Fruit fly (Drosophila melanogaster) whole organism, embryonic: ENCODE results near the gene Kal1.
A peak's percentile ranks its signal among the peaks of the same experiment; 100 is the strongest.

Experiments
- Adf1 ChIP-seq: fragments of 200-800 bp; sonication (Bioruptor generic); IDR thresholded peaks from 2 replicates; pipeline ENCODE4 v1.3.6; 2022; ENCODE audit warnings: missing biosample characterization, missing genetic modification characterization
- Antp ChIP-seq: fragments of 200-800 bp; sonication (Bioruptor generic); optimal IDR thresholded peaks from 3 replicates; lab custom pipeline; 2016; ENCODE audit warnings: missing biosample characterization, missing genetic modification characterization
- Atf3 ChIP-seq: fragments of 200-800 bp; sonication (Bioruptor generic); optimal IDR thresholded peaks from 3 replicates; lab custom pipeline; 2016; ENCODE audit warnings: missing biosample characterization, missing genetic modification characterization
- Bdp1 ChIP-seq: fragments of 200-800 bp; sonication (Bioruptor generic); optimal IDR thresholded peaks from 3 replicates; lab custom pipeline; 2016; ENCODE audit warnings: missing biosample characterization, missing genetic modification characterization
- CG11093 ChIP-seq: fragments of 200-800 bp; sonication (Bioruptor generic); IDR thresholded peaks from 3 replicates; pipeline ENCODE4 v1.3.6; 2022; ENCODE audit warnings: missing biosample characterization, missing genetic modification characterization
- CG13123 ChIP-seq: fragments of 200-800 bp; sonication (Bioruptor generic); optimal IDR thresholded peaks from 2 replicates; lab custom pipeline; 2016; ENCODE audit warnings: missing biosample characterization, missing genetic modification characterization
- CG13296 ChIP-seq: fragments of 200-800 bp; sonication (Bioruptor generic); optimal IDR thresholded peaks from 3 replicates; lab custom pipeline; 2018; ENCODE audit warnings: missing biosample characterization, mild to moderate bottlenecking, missing genetic modification characterization
- CG15479 ChIP-seq: fragments of 200-800 bp; sonication (Bioruptor generic); optimal IDR thresholded peaks from 3 replicates; lab custom pipeline; 2019; ENCODE audit warnings: missing biosample characterization, mild to moderate bottlenecking, missing genetic modification characterization, moderate library complexity
- CG17361 ChIP-seq: fragments of 200-800 bp; sonication (Bioruptor generic); IDR thresholded peaks from 3 replicates; pipeline ENCODE4 v1.3.6; 2022; ENCODE audit warnings: missing biosample characterization, missing genetic modification characterization
- CG2120 ChIP-seq: fragments of 200-800 bp; sonication (Bioruptor generic); optimal IDR thresholded peaks from 3 replicates; lab custom pipeline; 2016; ENCODE audit warnings: missing biosample characterization, missing genetic modification characterization
- CG2129 ChIP-seq: fragments of 200-800 bp; sonication (Bioruptor generic); IDR thresholded peaks from 2 replicates; pipeline ENCODE4 v1.3.6; 2022; ENCODE audit warnings: missing biosample characterization, missing genetic modification characterization; ENCODE audit not compliant: partially characterized antibody
- CG33213 ChIP-seq: fragments of 200-800 bp; sonication (Bioruptor generic); optimal IDR thresholded peaks from 3 replicates; lab custom pipeline; 2016; ENCODE audit warnings: missing biosample characterization, missing genetic modification characterization
- CG5245 ChIP-seq: fragments of 200-800 bp; sonication (Bioruptor generic); optimal IDR thresholded peaks from 3 replicates; lab custom pipeline; 2016; ENCODE audit warnings: missing biosample characterization, missing genetic modification characterization
- CG6254 ChIP-seq: fragments of 200-800 bp; sonication (Bioruptor generic); optimal IDR thresholded peaks from 3 replicates; lab custom pipeline; 2017; ENCODE audit warnings: mild to moderate bottlenecking, missing biosample characterization, missing genetic modification reagents, missing genetic modification characterization
- CG7987 ChIP-seq: fragments of 200-800 bp; sonication (Bioruptor generic); optimal IDR thresholded peaks from 2 replicates; lab custom pipeline; 2018; ENCODE audit warnings: missing biosample characterization, mild to moderate bottlenecking, missing genetic modification characterization, moderate library complexity
- CG9215 ChIP-seq: fragments of 200-800 bp; sonication (Bioruptor generic); IDR thresholded peaks from 2 replicates; pipeline ENCODE4 v1.3.6; 2022; ENCODE audit warnings: missing biosample characterization, missing genetic modification characterization
- CkIIα-i1 ChIP-seq: fragments of 200-800 bp; sonication (Bioruptor generic); IDR thresholded peaks from 2 replicates; pipeline ENCODE4 v1.3.6; 2022; ENCODE audit warnings: missing biosample characterization, missing genetic modification characterization
- Elba2 ChIP-seq: fragments of 200-800 bp; sonication (Bioruptor generic); optimal IDR thresholded peaks from 3 replicates; lab custom pipeline; 2016; ENCODE audit warnings: missing biosample characterization, missing genetic modification characterization
- Ets65A ChIP-seq: fragments of 200-800 bp; sonication (Bioruptor generic); peaks from one replicate; lab custom pipeline; 2016; ENCODE audit warnings: missing biosample characterization, missing genetic modification characterization
- Gsc ChIP-seq: fragments of 200-800 bp; sonication (Bioruptor generic); IDR thresholded peaks from 2 replicates; pipeline ENCODE4 v1.3.6; 2022; ENCODE audit warnings: missing biosample characterization, missing genetic modification characterization
- HLHmδ ChIP-seq: fragments of 200-800 bp; sonication (Bioruptor generic); optimal IDR thresholded peaks from 2 replicates; lab custom pipeline; 2018; ENCODE audit warnings: missing biosample characterization, mild to moderate bottlenecking, missing genetic modification characterization, moderate library complexity
- HmgZ ChIP-seq: fragments of 200-800 bp; sonication (Bioruptor generic); optimal IDR thresholded peaks from 2 replicates; lab custom pipeline; 2018; ENCODE audit warnings: missing biosample characterization, mild to moderate bottlenecking, missing genetic modification characterization
- Hsf ChIP-seq: fragments of 200-800 bp; sonication (Bioruptor generic); optimal IDR thresholded peaks from 3 replicates; lab custom pipeline; 2016; ENCODE audit warnings: missing biosample characterization, missing genetic modification characterization
- MTF-1 ChIP-seq: fragments of 200-800 bp; sonication (Bioruptor generic); optimal IDR thresholded peaks from 2 replicates; lab custom pipeline; 2018; ENCODE audit warnings: missing biosample characterization, mild to moderate bottlenecking, missing genetic modification characterization, borderline replicate concordance
- Mad ChIP-seq: fragments of 200-800 bp; sonication (Bioruptor generic); optimal IDR thresholded peaks from 2 replicates; lab custom pipeline; 2016; ENCODE audit warnings: missing biosample characterization, missing genetic modification characterization
- Meics ChIP-seq: fragments of 200-800 bp; sonication (Bioruptor generic); optimal IDR thresholded peaks from 2 replicates; lab custom pipeline; 2017; ENCODE audit warnings: missing biosample characterization, mild to moderate bottlenecking, missing genetic modification characterization
- NK7.1 ChIP-seq: fragments of 200-800 bp; sonication (Bioruptor generic); optimal IDR thresholded peaks from 3 replicates; lab custom pipeline; 2016; ENCODE audit warnings: missing biosample characterization, missing genetic modification characterization
- Neu2 ChIP-seq: fragments of 200-800 bp; sonication (Bioruptor generic); optimal IDR thresholded peaks from 3 replicates; lab custom pipeline; 2016; ENCODE audit warnings: missing biosample characterization, missing genetic modification characterization, borderline replicate concordance
- Taf1 ChIP-seq: fragments of 200-800 bp; sonication (Bioruptor generic); IDR thresholded peaks from 2 replicates; pipeline ENCODE4 v1.3.6; 2022; ENCODE audit warnings: missing biosample characterization, missing genetic modification characterization
- Trl ChIP-seq, 3 experiments: fragments of >200 bp in 2 of 3; fragments of 200-800 bp in 1 of 3; sonication (Bioruptor generic) in 1 of 3; optimal IDR thresholded peaks; 2 replicates in 1 of 3; 3 replicates in 2 of 3; lab custom pipeline; 2016 to 2017; ENCODE audit warnings: missing biosample characterization in 1 of 3, missing genetic modification characterization in 1 of 3
- Xbp1 ChIP-seq: fragments of 200-800 bp; sonication (Bioruptor generic); optimal IDR thresholded peaks from 3 replicates; lab custom pipeline; 2016; ENCODE audit warnings: missing biosample characterization, mild to moderate bottlenecking, missing genetic modification characterization
- abd-A ChIP-seq: fragments of 200-800 bp; sonication (Bioruptor generic); optimal IDR thresholded peaks from 3 replicates; lab custom pipeline; 2019; ENCODE audit warnings: missing biosample characterization, mild to moderate bottlenecking, missing genetic modification characterization, moderate library complexity
- ara ChIP-seq: fragments of 200-800 bp; sonication (Bioruptor generic); IDR thresholded peaks from 2 replicates; pipeline ENCODE4 v1.3.6; 2022; ENCODE audit warnings: missing biosample characterization, missing genetic modification characterization
- gcm ChIP-seq: fragments of 200-800 bp; sonication (Bioruptor generic); optimal IDR thresholded peaks from 2 replicates; lab custom pipeline; 2019; ENCODE audit warnings: missing biosample characterization, mild to moderate bottlenecking, missing genetic modification characterization, moderate library complexity
- grn ChIP-seq: fragments of 200-800 bp; sonication (Bioruptor generic); optimal IDR thresholded peaks from 3 replicates; lab custom pipeline; 2017; ENCODE audit warnings: missing biosample characterization, missing genetic modification characterization
- inv ChIP-seq: fragments of 200-800 bp; sonication (Bioruptor generic); IDR thresholded peaks from 2 replicates; pipeline ENCODE4 v1.3.6; 2022; ENCODE audit warnings: missing biosample characterization, missing genetic modification characterization; ENCODE audit not compliant: partially characterized antibody
- klu ChIP-seq: fragments of 200-800 bp; sonication (Bioruptor generic); IDR thresholded peaks from 2 replicates; pipeline ENCODE4 v1.3.6; 2022; ENCODE audit warnings: missing biosample characterization, missing genetic modification characterization
- nerfin-1 ChIP-seq: fragments of 200-800 bp; sonication (Bioruptor generic); optimal IDR thresholded peaks from 3 replicates; lab custom pipeline; 2019; ENCODE audit warnings: missing biosample characterization, mild to moderate bottlenecking, missing genetic modification characterization, moderate library complexity
- nerfin-2 ChIP-seq: fragments of 200-800 bp; sonication (Bioruptor generic); IDR thresholded peaks from 2 replicates; pipeline ENCODE4 v1.3.6; 2022; ENCODE audit warnings: missing biosample characterization, missing genetic modification characterization; ENCODE audit not compliant: partially characterized antibody
- peb ChIP-seq: fragments of 200-800 bp; sonication (Bioruptor generic); IDR thresholded peaks from 2 replicates; pipeline ENCODE4 v1.3.6; 2022; ENCODE audit warnings: missing biosample characterization, missing genetic modification characterization
- rib ChIP-seq: fragments of 200-800 bp; sonication (Bioruptor generic); IDR thresholded peaks from 2 replicates; pipeline ENCODE4 v1.3.6; 2022; ENCODE audit warnings: missing biosample characterization, missing genetic modification characterization
- row ChIP-seq: fragments of 200-800 bp; sonication (Bioruptor generic); IDR thresholded peaks from 3 replicates; pipeline ENCODE4 v1.3.6; 2022; ENCODE audit warnings: missing biosample characterization, missing genetic modification characterization
- run ChIP-seq: fragments of 200-800 bp; sonication (Bioruptor generic); optimal IDR thresholded peaks from 3 replicates; lab custom pipeline; 2018; ENCODE audit warnings: missing biosample characterization, mild to moderate bottlenecking, missing genetic modification characterization
- tll ChIP-seq, 2 experiments: fragments of 200-800 bp in 1 of 2; fragments of >200 bp in 1 of 2; sonication (Bioruptor generic) in 1 of 2; optimal IDR thresholded peaks; 2 replicates each; lab custom pipeline; 2017 to 2019; ENCODE audit warnings: missing biosample characterization in 2 of 2, missing genetic modification characterization in 2 of 2, mild to moderate bottlenecking in 1 of 2, moderate library complexity in 1 of 2
- toy ChIP-seq: fragments of 200-800 bp; sonication (Bioruptor generic); IDR thresholded peaks from 2 replicates; pipeline ENCODE4 v1.3.6; 2022; ENCODE audit warnings: missing biosample characterization, missing genetic modification characterization
- tup ChIP-seq: fragments of 200-800 bp; sonication (Bioruptor generic); optimal IDR thresholded peaks from 2 replicates; lab custom pipeline; 2016; ENCODE audit warnings: missing biosample characterization, mild to moderate bottlenecking, missing genetic modification characterization, moderate library complexity
- unc-4 ChIP-seq: fragments of 200-800 bp; sonication (Bioruptor generic); IDR thresholded peaks from 2 replicates; pipeline ENCODE4 v1.3.6; 2022; ENCODE audit warnings: missing biosample characterization, missing genetic modification characterization; ENCODE audit not compliant: partially characterized antibody
- usp ChIP-seq: fragments of >200 bp; optimal IDR thresholded peaks from 2 replicates; lab custom pipeline; 2017; ENCODE audit warnings: missing biosample characterization, missing genetic modification characterization
- wdn ChIP-seq: fragments of 200-800 bp; sonication (Bioruptor generic); IDR thresholded peaks from 2 replicates; pipeline ENCODE4 v1.3.6; 2022; ENCODE audit warnings: missing biosample characterization, missing genetic modification characterization
- zf30C ChIP-seq: fragments of 200-800 bp; sonication (Bioruptor generic); optimal IDR thresholded peaks from 3 replicates; lab custom pipeline; 2018; ENCODE audit warnings: missing biosample characterization, mild to moderate bottlenecking, missing genetic modification characterization
- zfh2 ChIP-seq: fragments of 200-800 bp; sonication (Bioruptor generic); optimal IDR thresholded peaks from 2 replicates; lab custom pipeline; 2016; ENCODE audit warnings: missing biosample characterization, missing genetic modification characterization

Gene Kal1

dm6 chr3R:24188619-24189018, 47.4 kb downstream of the Kal1 start, which contains the start of gene CG5515 (continued):
- peak; percentile 51; the same call in 1 of the 3 replicates for TF ChIP-seq CG11093 (GFP tag; lab: Robert Waterston, UW)
- TF ChIP-seq rib (GFP tag; lab: Robert Waterston, UW): no peak
- no peak for TF ChIP-seq Neu2 (GFP tag; lab: Kevin White, UChicago)
- peak; percentile 56 for TF ChIP-seq CG13123 (GFP tag; lab: Kevin White, UChicago)
- TF ChIP-seq MTF-1: no peak
- peak; percentile 97 for TF ChIP-seq Ets65A
- no peak for TF ChIP-seq tll (GFP tag; optimal IDR thresholded peaks at IDR 0.05; lab: Kevin White, UChicago)
- TF ChIP-seq CG9215 (GFP tag; lab: Robert Waterston, UW): peak; percentile 64
- peak; percentile 90 for TF ChIP-seq Hsf (GFP tag; lab: Kevin White, UChicago)
- TF ChIP-seq Gsc (GFP tag; lab: Robert Waterston, UW): 0 out of 2 replicates have a peak, but pooled peaks have one; percentile 32
- TF ChIP-seq Bdp1 (GFP tag; lab: Kevin White, UChicago): peak; percentile 76
- TF ChIP-seq CG6254 (GFP tag; lab: Kevin White, UChicago): no peak
- peak; percentile 51; the same call in 1 of the 2 replicates for TF ChIP-seq klu (GFP tag; lab: Robert Waterston, UW)
- TF ChIP-seq inv (GFP tag; lab: Robert Waterston, UW): peak; percentile 81
- TF ChIP-seq CG2129 (GFP tag; lab: Robert Waterston, UW): no peak
- TF ChIP-seq zf30C (GFP tag; lab: Kevin White, UChicago): no peak
- TF ChIP-seq CG33213: peak; percentile 74
- peak; percentile 80 for TF ChIP-seq ara
- peak; percentile 70 for TF ChIP-seq Atf3
- peak; percentile 65 for TF ChIP-seq Adf1
- TF ChIP-seq CG2120 (GFP tag; lab: Kevin White, UChicago): peak; percentile 91
- peak; percentile 64; the same call in 1 of the 2 replicates for TF ChIP-seq Taf1 (GFP tag; lab: Robert Waterston, UW)
- peak; percentile 32 for TF ChIP-seq CG5245 (GFP tag; lab: Kevin White, UChicago)
- no peak for TF ChIP-seq grn (GFP tag; lab: Kevin White, UChicago)
- TF ChIP-seq HLHmδ (GFP tag; lab: Kevin White, UChicago): no peak
- peak; percentile 58 for TF ChIP-seq unc-4 (GFP tag; lab: Robert Waterston, UW)
- no peak for TF ChIP-seq run (tag; lab: Kevin White, UChicago)
- TF ChIP-seq NK7.1: peak; percentile 29
- TF ChIP-seq Mad (GFP tag; lab: Kevin White, UChicago): peak; percentile 81
- TF ChIP-seq zfh2 (GFP tag; lab: Kevin White, UChicago): peak; percentile 88
- TF ChIP-seq wdn (GFP tag; lab: Robert Waterston, UW): peak; percentile 81
- no peak for TF ChIP-seq usp
- TF ChIP-seq gcm: no peak
- peak; percentile 63 for TF ChIP-seq Antp
- TF ChIP-seq Trl (optimal IDR thresholded peaks at IDR 0.05; lab: Kevin White, UChicago): no peak
- TF ChIP-seq Trl (GFP tag; optimal IDR thresholded peaks at IDR 0.05; lab: Kevin White, UChicago): peak; percentile 72
- no peak for TF ChIP-seq Elba2 (GFP tag; lab: Kevin White, UChicago)
- no peak for TF ChIP-seq CkIIα-i1
- TF ChIP-seq CG17361: peak; percentile 65
- peak; percentile 90 for TF ChIP-seq Xbp1 (GFP tag; lab: Kevin White, UChicago)
- TF ChIP-seq abd-A (tag; lab: Kevin White, UChicago): no peak
- TF ChIP-seq tup (GFP tag; lab: Kevin White, UChicago): peak; percentile 31
- no peak for TF ChIP-seq CG15479
- TF ChIP-seq row (GFP tag; lab: Robert Waterston, UW): peak; percentile 93
- TF ChIP-seq toy (GFP tag; lab: Robert Waterston, UW): no peak
- TF ChIP-seq HmgZ: peak; percentile 82
- TF ChIP-seq nerfin-1: peak; percentile 73
- TF ChIP-seq CG7987: peak; percentile 9
- TF ChIP-seq peb (GFP tag; lab: Robert Waterston, UW): peak; percentile 49
- peak; percentile 58 for TF ChIP-seq Meics
- TF ChIP-seq nerfin-2: peak; percentile 88
- peak; percentile 25 for TF ChIP-seq CG13296 (GFP tag; lab: Kevin White, UChicago)
